Fruit fly (Drosophila melanogaster): ENCODE measurements around the gene Cad89D.

Cad89D gene

dm6 chr3R:16495322-16495721 is at the start of gene Cad89D:
TSS of gene Cad89D (minus strand) at chr3R:16495422.
- no peak for TF ChIP-seq CG17801 (GFP tag; optimal IDR thresholded peaks at IDR 0.05; ENCODE audit: partially characterized antibody)

- no peak for TF ChIP-seq CG17801 (GFP tag; optimal IDR thresholded peaks at IDR 0.05; ENCODE audit: partially characterized antibody)
These were observed 47.3 kb upstream of the Cad89D start for dm6 chr3R:16542538-16542937.

DNA sequence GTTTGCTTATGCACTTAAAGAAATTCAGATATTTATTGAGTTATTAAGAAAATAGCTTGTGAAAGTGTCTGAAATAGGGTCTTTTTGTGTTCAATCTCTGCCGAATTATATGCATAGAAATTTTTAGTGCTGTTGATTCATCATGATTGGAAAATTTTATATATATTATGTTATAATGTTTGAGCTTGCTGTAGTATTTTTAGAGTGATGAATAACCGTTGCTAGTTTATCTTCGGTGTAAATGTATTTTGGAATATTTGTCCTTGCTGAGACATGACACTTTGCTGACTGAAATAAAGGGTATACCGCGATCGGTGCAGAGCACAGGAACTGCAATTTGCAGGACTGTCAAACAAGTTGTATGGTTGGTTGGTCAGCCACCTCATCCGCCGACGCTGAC is 46.7 kb upstream of the Cad89D start:
- no peak for TF ChIP-seq CG17801 (GFP tag; optimal IDR thresholded peaks at IDR 0.05; ENCODE audit: partially characterized antibody)

dm6 chr3R:16541293-16541692 is 46.1 kb upstream of the Cad89D start:
- no peak for TF ChIP-seq CG17801 (GFP tag; optimal IDR thresholded peaks at IDR 0.05; ENCODE audit: partially characterized antibody)

DNA sequence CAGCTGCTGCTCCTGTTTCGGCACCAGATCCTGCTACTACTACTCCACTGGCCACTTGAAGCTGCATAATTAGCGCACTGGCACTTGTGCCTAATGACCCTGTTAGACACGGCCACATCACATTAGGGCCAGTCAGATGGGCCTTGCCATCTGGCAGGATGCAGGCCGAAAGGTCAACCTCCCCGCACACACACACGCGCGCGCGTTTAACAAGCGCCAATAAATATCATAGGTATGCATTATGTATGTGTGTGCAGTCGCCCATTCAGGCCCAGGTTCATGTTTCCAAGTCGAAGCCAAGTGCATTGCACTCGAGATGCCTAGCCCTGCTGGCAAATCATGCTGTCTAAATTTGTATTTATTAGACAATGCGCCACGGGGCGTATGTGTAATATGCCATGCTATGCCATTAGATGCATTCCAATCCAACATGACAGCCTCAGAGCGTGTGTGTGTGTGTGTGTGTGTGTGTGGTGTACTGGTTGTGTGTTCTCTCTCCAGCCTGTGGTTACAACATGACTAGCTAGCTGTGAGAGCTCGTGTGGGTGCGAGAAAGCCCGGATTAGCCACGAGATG is 43.7 kb upstream of the Cad89D start:
- TF ChIP-seq CG17801 (GFP tag; optimal IDR thresholded peaks at IDR 0.05; ENCODE audit: partially characterized antibody) = no peak

DNA sequence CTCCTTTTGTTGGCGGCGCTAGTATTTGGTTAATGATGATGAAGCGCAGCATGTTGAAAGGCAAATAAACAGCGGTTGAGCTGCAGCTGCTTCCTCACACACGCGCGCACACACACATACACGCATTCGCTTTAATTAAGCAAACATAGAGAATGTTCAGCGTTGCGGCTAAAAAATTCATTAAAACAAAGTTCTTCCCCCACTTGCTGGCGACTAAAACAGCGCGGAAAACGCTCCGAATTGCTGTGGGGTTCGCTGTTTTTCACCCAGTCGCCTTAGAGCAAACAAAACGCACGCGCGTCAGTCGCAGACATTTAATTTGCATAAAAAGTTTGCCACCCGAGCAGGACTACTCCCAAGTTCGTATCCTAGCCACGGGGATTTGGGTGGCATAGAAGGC is 42.1 kb upstream of the Cad89D start:
- no peak for TF ChIP-seq CG17801 (GFP tag; optimal IDR thresholded peaks at IDR 0.05; ENCODE audit: partially characterized antibody)

dm6 chr3R:16533749-16534304 is 38.6 kb upstream of the Cad89D start:
- no peak for TF ChIP-seq CG17801 (GFP tag; optimal IDR thresholded peaks at IDR 0.05; ENCODE audit: partially characterized antibody)

DNA sequence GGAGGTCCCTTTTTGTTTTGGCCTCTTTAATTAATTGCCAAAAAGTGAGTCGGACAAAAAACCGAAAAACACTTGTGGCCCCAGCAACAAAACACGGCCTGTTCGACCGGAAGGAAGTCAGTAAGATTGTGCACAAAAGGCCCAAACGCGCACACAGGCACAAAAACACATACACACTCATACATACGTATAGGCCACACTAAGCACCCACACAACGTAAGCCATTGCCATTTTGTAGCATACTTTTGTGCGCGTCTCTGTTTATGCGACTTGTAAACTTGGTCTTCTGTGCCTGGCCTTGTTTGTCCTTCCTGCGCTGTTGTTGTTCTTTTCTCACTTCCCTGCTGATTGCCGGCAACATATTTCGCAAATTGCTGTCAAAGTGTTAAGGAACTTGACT is 35.2 kb upstream of the Cad89D start:
- TF ChIP-seq CG17801 (GFP tag; optimal IDR thresholded peaks at IDR 0.05; ENCODE audit: partially characterized antibody) = no peak

DNA sequence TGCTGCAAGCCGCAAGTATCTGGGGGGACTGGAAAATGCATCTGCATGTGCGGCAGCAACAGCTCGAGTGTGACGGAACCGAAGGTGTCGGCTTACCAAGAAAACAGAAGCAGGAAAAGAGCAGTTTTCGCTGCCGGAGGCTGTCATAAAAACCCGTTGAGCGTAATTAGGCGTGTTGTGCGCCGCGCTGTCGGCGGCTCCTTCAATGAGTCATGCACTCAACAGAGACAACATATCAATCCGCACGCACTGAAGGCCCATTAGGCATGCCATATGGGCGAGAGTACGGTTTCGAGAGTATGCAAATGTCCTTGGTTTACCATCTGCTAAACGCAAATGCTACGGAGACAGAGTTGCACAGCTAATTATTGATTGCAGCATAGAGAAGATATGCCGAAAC is 33.2 kb upstream of the Cad89D start:
- TF ChIP-seq CG17801 (GFP tag; optimal IDR thresholded peaks at IDR 0.05; ENCODE audit: partially characterized antibody) = no peak

DNA sequence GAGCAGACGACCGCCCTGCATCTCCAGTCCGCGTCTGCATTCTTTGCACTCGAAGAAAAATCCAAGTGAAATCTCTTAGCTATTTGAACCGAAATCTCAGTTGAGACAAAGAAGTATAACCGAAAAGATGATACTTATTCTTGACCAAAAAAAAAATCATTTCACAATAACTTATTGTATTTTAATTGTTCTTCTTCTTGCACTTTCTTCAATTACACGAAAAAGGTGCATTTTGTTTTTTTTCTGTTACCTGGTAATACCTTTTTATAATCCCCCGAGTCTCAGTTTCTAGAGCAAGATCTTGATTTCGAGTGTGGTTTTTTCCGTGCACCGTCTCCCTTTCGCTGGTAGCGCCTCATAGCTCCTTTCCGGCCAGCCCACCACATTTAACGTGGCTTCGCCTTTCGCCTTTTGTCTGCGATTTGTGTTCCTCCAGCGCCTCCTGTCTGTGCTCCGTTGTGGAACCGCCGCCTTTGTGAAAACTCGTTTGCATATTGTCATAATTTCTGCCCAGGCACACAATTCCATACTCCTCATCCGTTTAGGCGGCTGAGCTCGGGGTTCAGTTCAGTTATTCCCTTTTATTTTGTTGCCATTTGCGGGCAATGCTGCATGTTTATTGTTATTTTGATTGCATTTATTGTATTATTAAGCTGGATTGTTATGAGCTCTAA is 31.6 kb upstream of the Cad89D start:
- no peak for TF ChIP-seq CG17801 (GFP tag; optimal IDR thresholded peaks at IDR 0.05; ENCODE audit: partially characterized antibody)

DNA sequence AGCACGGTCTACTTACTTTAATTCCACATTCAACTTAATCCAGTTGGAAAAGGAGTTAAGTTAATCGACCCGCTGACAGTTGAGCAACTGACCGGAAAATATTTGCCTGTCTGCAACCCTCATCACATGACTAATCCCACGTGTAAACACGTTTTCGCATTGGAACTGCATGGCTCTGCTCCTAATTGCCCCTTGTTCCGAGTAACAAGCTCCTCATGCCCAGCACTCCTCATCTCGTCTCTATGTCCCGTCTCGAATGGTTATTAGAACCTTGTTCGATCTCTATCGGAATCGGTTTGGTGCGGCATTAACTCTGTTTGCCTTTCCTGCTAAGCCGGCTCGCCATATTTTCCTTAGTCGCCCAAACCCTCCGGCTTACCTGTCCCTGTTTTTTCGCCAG is 31.0 kb upstream of the Cad89D start:
- TF ChIP-seq CG17801 (GFP tag; optimal IDR thresholded peaks at IDR 0.05; ENCODE audit: partially characterized antibody) = no peak

- no peak for TF ChIP-seq CG17801 (GFP tag; optimal IDR thresholded peaks at IDR 0.05; ENCODE audit: partially characterized antibody)
These were observed 30.3 kb upstream of the Cad89D start for dm6 chr3R:16525555-16525954.

dm6 chr3R:16524593-16525111 is 29.4 kb upstream of the Cad89D start:
- no peak for TF ChIP-seq CG17801 (GFP tag; optimal IDR thresholded peaks at IDR 0.05; ENCODE audit: partially characterized antibody)

- no peak for TF ChIP-seq CG17801 (GFP tag; optimal IDR thresholded peaks at IDR 0.05; ENCODE audit: partially characterized antibody)
These were observed 29.0 kb upstream of the Cad89D start for dm6 chr3R:16524178-16524577.

DNA sequence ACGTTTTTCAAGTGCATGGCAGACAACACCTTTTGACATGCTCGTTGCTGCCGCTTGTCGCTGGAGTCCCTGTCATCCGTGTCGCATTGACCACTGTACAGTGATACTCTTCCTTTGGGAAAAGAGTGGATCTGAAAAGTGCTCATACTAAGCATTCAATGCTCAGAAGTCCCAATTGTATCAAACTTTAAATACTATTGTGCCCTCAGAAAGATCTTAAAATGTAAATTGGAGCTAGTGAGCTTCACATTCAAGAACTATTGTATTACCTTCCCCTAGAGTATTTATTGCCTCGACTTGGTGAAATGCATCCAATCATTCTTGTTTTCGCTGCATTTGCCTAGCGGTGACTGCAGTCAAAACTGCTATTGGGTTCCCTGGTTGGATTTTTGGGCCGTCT is 28.2 kb upstream of the Cad89D start:
- no peak for TF ChIP-seq CG17801 (GFP tag; optimal IDR thresholded peaks at IDR 0.05; ENCODE audit: partially characterized antibody)

dm6 chr3R:16518150-16518662 is 23.0 kb upstream of the Cad89D start:
- no peak for TF ChIP-seq CG17801 (GFP tag; optimal IDR thresholded peaks at IDR 0.05; ENCODE audit: partially characterized antibody)
